Worm (Caenorhabditis elegans): Measurements from ENCODE around the gene F22F7.4.

Gene F22F7.4

ce11 chrV:2133512-2133911 is 27.6 kb upstream of the F22F7.4 start (continued):
- TF ChIP-seq nhr-120 (GFP tag; IDR thresholded peaks at IDR 0.05) (no peak), mes-4 (tag; optimal IDR thresholded peaks at IDR 0.05) (no peak), ceh-27 (GFP tag; optimal IDR thresholded peaks at IDR 0.05) (peak; percentile 43), bed-2 (GFP tag; IDR thresholded peaks at IDR 0.05) (no peak)

DNA sequence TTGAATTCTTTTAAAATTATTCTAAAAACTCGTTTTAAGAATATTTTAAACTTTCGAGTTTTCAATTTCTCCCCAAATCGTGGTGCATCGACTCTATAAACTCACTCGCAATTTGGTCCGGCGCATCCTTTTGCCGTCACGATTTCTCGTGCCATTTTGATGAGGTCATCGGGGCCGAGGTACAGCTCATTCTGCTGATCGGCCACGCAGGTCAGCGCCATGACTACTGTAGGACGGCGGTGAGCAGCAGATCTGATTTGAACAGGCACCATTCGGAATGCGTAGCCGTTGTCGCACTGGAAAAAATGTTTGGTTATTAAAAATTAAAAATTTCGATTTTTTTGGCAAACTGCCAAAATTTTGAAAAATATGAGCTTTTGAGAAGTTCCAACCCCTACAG is 26.8 kb upstream of the F22F7.4 start:
- TF ChIP-seq zfh-2 (GFP tag; conservative IDR thresholded peaks at IDR 0.05) (peak; percentile 56; the same call in 1 of the 2 replicates), mel-28 (tag; optimal IDR thresholded peaks at IDR 0.05; ENCODE audit: borderline replicate concordance) (no peak), nfyb-1 (GFP tag; IDR thresholded peaks at IDR 0.05) (peak; percentile 19; the same call in 1 of the 2 replicates), ztf-22 (GFP tag; optimal IDR thresholded peaks at IDR 0.05) (no peak), sea-2 (GFP tag; IDR thresholded peaks at IDR 0.05) (0 out of 2 replicates have a peak, but pooled peaks have one; percentile 18)

DNA sequence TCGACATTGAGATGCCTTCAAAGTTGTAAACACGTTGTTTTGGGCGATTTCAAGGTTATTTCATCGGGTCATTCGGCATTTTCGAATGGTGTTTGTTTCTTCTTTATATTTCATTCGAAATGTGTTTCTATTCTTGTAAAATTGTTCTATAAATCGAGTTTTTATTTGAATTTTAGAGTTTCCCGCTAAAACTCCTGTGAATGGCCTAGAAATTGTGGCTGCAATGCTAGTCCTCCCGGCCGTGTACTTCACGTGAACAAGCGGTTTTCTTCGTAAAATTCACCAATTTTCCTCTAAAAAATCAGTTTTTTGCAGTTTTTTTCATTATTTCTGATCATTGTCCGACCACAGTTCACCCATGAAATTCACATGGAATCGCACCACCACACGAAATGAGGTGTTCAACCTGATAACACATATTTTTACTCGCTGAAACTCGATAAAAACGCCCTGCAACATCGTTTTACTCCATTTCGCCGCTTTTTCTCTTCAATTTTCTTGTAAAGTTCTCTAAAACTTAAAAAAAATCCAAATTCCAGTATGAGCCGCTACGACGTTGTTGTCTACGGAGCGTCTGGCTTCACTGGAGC is 21.2 kb upstream of the F22F7.4 start, which contains the start of gene ldp-1:
Gene ldp-1, plus strand, starts transcription at position 540 of the 590 bp plus-strand sequence.
- TF ChIP-seq lin-35 (GFP tag; optimal IDR thresholded peaks at IDR 0.05) (peak; percentile 10 to 81 (median 34)), efl-1 (GFP tag; optimal IDR thresholded peaks at IDR 0.05) (peak; percentile 49), ekl-4 (GFP tag; IDR thresholded peaks at IDR 0.05) (peak; percentile 9; the same call in 1 of the 2 replicates), die-1 (tag; optimal IDR thresholded peaks at IDR 0.05) (no peak), snpc-1.1 (tag; optimal IDR thresholded peaks at IDR 0.05; ENCODE audit: insufficient read depth) (peak; percentile 42), ceh-79 (tag; optimal IDR thresholded peaks at IDR 0.05) (no peak), lin-40 (tag; optimal IDR thresholded peaks at IDR 0.05) (peak; percentile 61), hsf-1 (GFP tag; IDR thresholded peaks at IDR 0.05) (no peak), bed-1 (GFP tag; IDR thresholded peaks at IDR 0.05) (0 out of 2 replicates have a peak, but pooled peaks have one; percentile 32), egl-44 (GFP tag; IDR thresholded peaks at IDR 0.05) (no peak), mcd-1 (GFP tag; IDR thresholded peaks at IDR 0.05) (peak; percentile 76), rec-8 (tag; optimal IDR thresholded peaks at IDR 0.05) (peak in 1 of 2 experiments; percentile 2), ceh-91 (GFP tag; IDR thresholded peaks at IDR 0.05) (peak; percentile 45; the same call in 1 of the 2 replicates), F33H1.4 (GFP tag; IDR thresholded peaks at IDR 0.05) (peak; percentile 27), ZK185.1 (tag; optimal IDR thresholded peaks at IDR 0.05; ENCODE audit: poor library complexity, severe bottlenecking) (peak; percentile 85), lin-26 (GFP tag; IDR thresholded peaks at IDR 0.05) (no peak), xnd-1 (tag; optimal IDR thresholded peaks at IDR 0.05) (peak; percentile 8), B0336.3 (GFP tag; IDR thresholded peaks at IDR 0.05) (0 out of 2 replicates have a peak, but pooled peaks have one; percentile 39), lir-1 (GFP tag; conservative IDR thresholded peaks at IDR 0.05) (peak; percentile 50; the same call in 1 of the 2 replicates), madf-8 (GFP tag; conservative IDR thresholded peaks at IDR 0.05) (peak; percentile 16; the same call in 1 of the 2 replicates), madf-6 (GFP tag; IDR thresholded peaks at IDR 0.05) (peak; percentile 66), Y79H2A.3 (GFP tag; conservative IDR thresholded peaks at IDR 0.05) (no peak), lin-54 (GFP tag; optimal IDR thresholded peaks at IDR 0.05) (peak; percentile 79), rcor-1 (GFP tag; IDR thresholded peaks at IDR 0.05) (peak; percentile 46; the same call in 1 of the 2 replicates), let-526 (GFP tag; IDR thresholded peaks at IDR 0.05) (no peak), unc-130 (GFP tag; optimal IDR thresholded peaks at IDR 0.05) (peak; percentile 76), F39B2.1 (GFP tag; IDR thresholded peaks at IDR 0.05) (no peak), ceh-27 (GFP tag; optimal IDR thresholded peaks at IDR 0.05) (peak; percentile 47), D2030.7 (GFP tag; IDR thresholded peaks at IDR 0.05) (peak; percentile 20; the same call in 1 of the 2 replicates), F22D6.2 (tag; optimal IDR thresholded peaks at IDR 0.05) (peak; percentile 60), dpl-1 (GFP tag; optimal IDR thresholded peaks at IDR 0.05) (peak; percentile 73), Y53G8AR.9 (GFP tag; conservative IDR thresholded peaks at IDR 0.05) (no peak), dox-1 (GFP tag; IDR thresholded peaks at IDR 0.05) (peak; percentile 43; the same call in 1 of the 2 replicates), nhr-27 (tag; optimal IDR thresholded peaks at IDR 0.05) (no peak), zim-3 (tag; optimal IDR thresholded peaks at IDR 0.05) (no peak), K11D2.4 (GFP tag; IDR thresholded peaks at IDR 0.05) (0 out of 2 replicates have a peak, but pooled peaks have one; percentile 46)

Data from whole organism, young adult.